Worm (Caenorhabditis elegans) whole organism, L1 larva: ENCODE data around the gene R07E5.15.

Experiments used
- ama-1 ChIP-seq: fragments of 150-350 bp; optimal IDR thresholded peaks from 2 replicates; lab custom pipeline; 2014
- fos-1 ChIP-seq: fragments of 150-350 bp; optimal IDR thresholded peaks from 2 replicates; lab custom pipeline; 2014; ENCODE audit warnings: missing biosample characterization, missing genetic modification characterization
- ztf-4 ChIP-seq: fragments of 150-350 bp; optimal IDR thresholded peaks from 2 replicates; lab custom pipeline; 2014; ENCODE audit warnings: missing biosample characterization, missing genetic modification characterization

ce11 chrIII:4404339-4404836 is 3.1 kb downstream of the R07E5.15 start, which contains the start of the genes R07E5.17 and snfc-5:
- TF ChIP-seq ztf-4 (tag; lab: Kevin White, UChicago) (no peak), ama-1 (lab: Kevin White, UChicago) (no peak), fos-1 (tag; lab: Kevin White, UChicago) (peak; percentile 2)
